Fruit fly (Drosophila melanogaster) whole organism, wandering third instar larva: ENCODE measurements around the gene CG32447.

Source experiments
- HLH106 ChIP-seq: fragments of 200-800 bp; optimal IDR thresholded peaks from 3 replicates; lab custom pipeline; 2019; ENCODE audit warnings: missing biosample characterization, mild to moderate bottlenecking, missing genetic modification characterization, moderate library complexity
- Hr78 ChIP-seq: fragments of >200 bp; optimal IDR thresholded peaks from 2 replicates; lab custom pipeline; 2017; ENCODE audit warnings: missing biosample characterization, missing genetic modification characterization
- Myc ChIP-seq: fragments of >200 bp; optimal IDR thresholded peaks from 2 replicates; lab custom pipeline; 2017
- foxo ChIP-seq, 2 experiments: fragments of 200-800 bp; sonication (Bioruptor generic); optimal IDR thresholded peaks; 2 replicates in 1 of 2; 3 replicates in 1 of 2; lab custom pipeline; 2016 to 2017; ENCODE audit warnings: missing biosample characterization in 2 of 2, missing genetic modification characterization in 2 of 2
- psq ChIP-seq: fragments of 200-800 bp; sonication (Bioruptor generic); optimal IDR thresholded peaks from 3 replicates; lab custom pipeline; 2017; ENCODE audit warnings: missing biosample characterization, mild to moderate bottlenecking, missing genetic modification characterization, moderate library complexity

DNA sequence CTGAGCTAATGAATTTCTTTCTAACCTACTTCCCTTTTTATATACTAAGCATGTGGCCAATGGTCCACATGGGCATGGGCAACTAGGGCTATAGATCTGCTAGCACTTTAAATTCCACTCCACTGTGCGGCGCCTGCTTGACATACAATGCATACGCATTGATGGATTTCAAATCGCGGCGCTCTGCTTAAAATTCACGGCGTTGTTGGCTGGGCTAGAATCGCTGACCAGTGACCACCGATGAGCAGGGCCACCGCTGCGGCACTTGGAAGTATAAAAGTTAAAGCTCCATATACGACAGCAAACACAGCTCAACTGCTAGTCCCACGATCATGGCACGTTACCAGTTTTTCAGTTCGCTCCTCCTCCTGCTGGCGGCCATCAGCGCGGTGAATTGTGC lies 27.6 kb upstream of the CG32447 start, which contains the start of gene CG14573:
- TF ChIP-seq psq (GFP tag; lab: Kevin White, UChicago) (no peak), Hr78 (GFP tag; lab: Kevin White, UChicago) (no peak), HLH106 (tag; lab: Kevin White, UChicago) (no peak), foxo (GFP tag; optimal IDR thresholded peaks at IDR 0.05; lab: Kevin White, UChicago) (no peak), Myc (no peak)
